Fruit fly (Drosophila melanogaster) Kc167 (cell line): ENCODE results near the gene CG42238.

Experiments
- Myc ChIP-seq: fragments of >200 bp; optimal IDR thresholded peaks from 2 replicates; lab custom pipeline; 2017; ENCODE audit warnings: missing external identifiers
- Sin3A ChIP-seq: fragments of >200 bp; optimal IDR thresholded peaks from 2 replicates; lab custom pipeline; 2018; ENCODE audit warnings: missing external identifiers
- psq ChIP-seq: fragments of >200 bp; optimal IDR thresholded peaks from 2 replicates; lab custom pipeline; 2017; ENCODE audit warnings: missing external identifiers
- ttk ChIP-seq: sonication (Bioruptor generic); optimal IDR thresholded peaks from 2 replicates; lab custom pipeline; 2017; ENCODE audit warnings: missing external identifiers

- TF ChIP-seq Sin3A (lab: Kevin White, UChicago): no peak
- no peak for TF ChIP-seq Myc
- TF ChIP-seq psq: no peak
- TF ChIP-seq ttk (lab: Kevin White, UChicago): no peak
Measured at dm6 chr2L:21020015-21020414, 31.9 kb downstream of the CG42238 start.
